Worm (Caenorhabditis elegans) whole organism, L1 larva: ENCODE measurements around the gene ZK721.4.

Source experiments
- ceh-63 ChIP-seq: fragments of 200-800 bp; sonication (Bioruptor generic); optimal IDR thresholded peaks from 2 replicates; lab custom pipeline; 2018; ENCODE audit warnings: mild to moderate bottlenecking, missing genetic modification characterization, missing compliant biosample characterization
- lin-14 ChIP-seq: fragments of 200-800 bp; sonication (Bioruptor generic); optimal IDR thresholded peaks from 2 replicates; lab custom pipeline; 2018; ENCODE audit warnings: mild to moderate bottlenecking, missing genetic modification characterization, moderate library complexity, missing compliant biosample characterization
- lin-35 ChIP-seq, 2 experiments: fragments of 150-350 bp; optimal IDR thresholded peaks; 2 replicates each; lab custom pipeline; 2014; ENCODE audit warnings: missing biosample characterization in 2 of 2, missing genetic modification characterization in 2 of 2, missing genetic modification reagents in 2 of 2
- lsy-2 ChIP-seq, 2 experiments: fragments of 150-350 bp; optimal IDR thresholded peaks; 2 replicates each; lab custom pipeline; 2014; ENCODE audit warnings: missing biosample characterization in 2 of 2, missing genetic modification characterization in 2 of 2
- nhr-76 ChIP-seq: sonication (generic microtip); optimal IDR thresholded peaks from 2 replicates; lab custom pipeline; 2017; ENCODE audit warnings: missing biosample characterization, missing genetic modification characterization
- pqm-1 ChIP-seq: sonication (generic microtip); optimal IDR thresholded peaks from 3 replicates; lab custom pipeline; 2017; ENCODE audit warnings: missing biosample characterization, missing genetic modification characterization
- snpc-4 ChIP-seq: fragments of 150-350 bp; optimal IDR thresholded peaks from 2 replicates; lab custom pipeline; 2014; ENCODE audit warnings: missing biosample characterization, missing genetic modification characterization
- unc-130 ChIP-seq: fragments of 150-350 bp; optimal IDR thresholded peaks from 2 replicates; lab custom pipeline; 2017; ENCODE audit warnings: missing biosample characterization, missing genetic modification characterization, inconsistent platforms
- unc-30 ChIP-seq: sonication (generic microtip); optimal IDR thresholded peaks from 2 replicates; lab custom pipeline; 2017; ENCODE audit warnings: missing biosample characterization, missing genetic modification characterization
- unc-62 ChIP-seq: fragments of 150-350 bp; optimal IDR thresholded peaks from 2 replicates; lab custom pipeline; 2014; ENCODE audit warnings: missing biosample characterization, missing genetic modification reagents, missing genetic modification characterization
- ztf-11 ChIP-seq, 2 experiments: sonication (generic microtip); optimal IDR thresholded peaks; 2 replicates each; lab custom pipeline; 2016 to 2017; ENCODE audit warnings: missing genetic modification characterization in 2 of 2, missing biosample characterization in 1 of 2, missing compliant biosample characterization in 1 of 2

- no peak for TF ChIP-seq unc-30 (tag; lab: Kevin White, UChicago)
- TF ChIP-seq unc-62 = no peak
- no peak for TF ChIP-seq unc-130 (tag; lab: Kevin White, UChicago)
- no peak for TF ChIP-seq pqm-1 (tag; lab: Kevin White, UChicago)
- TF ChIP-seq ceh-63 = no peak
- TF ChIP-seq lin-35 (GFP tag; optimal IDR thresholded peaks at IDR 0.05; lab: Kevin White, UChicago) = peak; percentile 63 to 81
- peak in 1 of 2 experiments; percentile 56 for TF ChIP-seq ztf-11 (tag; optimal IDR thresholded peaks at IDR 0.05; lab: Kevin White, UChicago)
- TF ChIP-seq snpc-4 (tag; lab: Kevin White, UChicago) = peak; percentile 62
- TF ChIP-seq lin-14 (GFP tag; lab: Kevin White, UChicago) = peak; percentile 99
- peak; percentile 65 to 85 for TF ChIP-seq lsy-2 (tag; optimal IDR thresholded peaks at IDR 0.05; lab: Kevin White, UChicago)
- TF ChIP-seq nhr-76 (tag; lab: Kevin White, UChicago) = peak; percentile 7
These were observed 32.2 kb downstream of the ZK721.4 start, which contains the start of gene R04E5.9 for ce11 chrX:8810908-8811307.
